Fruit fly (Drosophila melanogaster): ENCODE data around the gene stg.
A peak's percentile ranks its signal among the peaks of the same experiment; 100 is the strongest.

stg gene

dm6 chr3R:29255166-29255962 is at the start of gene stg:
TSS of gene stg (minus strand) at chr3R:29255800.
- peak; percentile 33 for TF ChIP-seq CG17801 (GFP tag; optimal IDR thresholded peaks at IDR 0.05; ENCODE audit: partially characterized antibody)

dm6 chr3R:29304094-29304493 is 48.5 kb upstream of the stg start:
- TF ChIP-seq CG17801 (GFP tag; optimal IDR thresholded peaks at IDR 0.05; ENCODE audit: partially characterized antibody): no peak

DNA sequence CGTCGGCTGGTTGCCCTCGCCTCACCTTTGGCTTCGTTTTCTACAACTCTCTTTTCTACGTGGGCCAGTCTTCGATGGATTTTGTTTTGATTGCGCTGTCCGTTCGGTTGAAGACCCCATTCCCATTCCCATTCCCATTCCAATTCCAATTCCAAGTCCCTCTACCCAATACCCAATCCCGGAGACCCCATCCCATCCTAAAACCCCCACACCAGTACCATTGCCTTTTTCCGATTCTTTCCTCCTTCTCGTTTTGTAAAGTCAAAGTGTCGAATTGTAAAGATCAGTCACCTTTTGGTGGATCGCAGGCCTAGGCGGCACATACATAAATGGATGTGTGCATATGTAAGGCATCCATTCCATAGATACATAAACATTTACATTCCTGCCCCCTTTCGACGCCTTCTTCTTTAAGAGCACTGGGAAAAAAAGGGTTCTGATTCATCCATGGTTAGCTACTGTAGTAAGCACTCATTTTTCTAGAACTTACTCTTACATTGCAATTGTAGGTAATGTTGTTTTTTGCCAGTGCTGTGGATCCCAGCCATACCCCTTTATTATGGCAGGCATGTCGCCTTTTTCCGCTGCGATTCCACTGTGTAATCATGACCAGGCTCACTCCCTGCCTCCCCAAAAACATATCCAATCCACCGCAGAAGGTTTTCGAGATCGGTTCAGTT is 44.3 kb upstream of the stg start:
- TF ChIP-seq CG17801 (GFP tag; optimal IDR thresholded peaks at IDR 0.05; ENCODE audit: partially characterized antibody): no peak

- no peak for TF ChIP-seq CG17801 (GFP tag; optimal IDR thresholded peaks at IDR 0.05; ENCODE audit: partially characterized antibody)
Observed at dm6 chr3R:29297815-29298214, 42.2 kb upstream of the stg start.

dm6 chr3R:29297080-29297479 is 41.5 kb upstream of the stg start, which contains the start of gene CG14506:
TSS of gene CG14506 (minus strand) at chr3R:29297180.
- no peak for TF ChIP-seq CG17801 (GFP tag; optimal IDR thresholded peaks at IDR 0.05; ENCODE audit: partially characterized antibody)

DNA sequence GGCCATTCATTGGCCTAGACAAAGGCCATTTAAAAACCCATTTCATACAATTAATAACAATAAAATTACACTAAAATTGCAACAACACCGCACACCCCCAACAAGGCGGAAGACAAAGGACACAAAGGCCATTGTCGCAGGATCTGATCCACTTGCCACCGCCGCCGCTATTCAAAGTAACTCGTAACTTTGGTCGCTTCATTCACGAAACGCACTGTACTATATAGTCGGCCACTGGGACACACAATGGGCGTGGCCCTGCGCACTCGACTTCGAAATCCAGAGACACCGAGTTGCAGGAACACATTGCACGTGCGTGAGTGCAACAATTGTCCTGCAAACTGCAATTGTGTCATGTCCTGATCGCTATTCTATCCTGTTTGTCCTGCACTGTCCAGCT is 37.9 kb upstream of the stg start:
- TF ChIP-seq CG17801 (GFP tag; optimal IDR thresholded peaks at IDR 0.05; ENCODE audit: partially characterized antibody): no peak

dm6 chr3R:29291932-29292331 is 36.3 kb upstream of the stg start:
- no peak for TF ChIP-seq CG17801 (GFP tag; optimal IDR thresholded peaks at IDR 0.05; ENCODE audit: partially characterized antibody)

DNA sequence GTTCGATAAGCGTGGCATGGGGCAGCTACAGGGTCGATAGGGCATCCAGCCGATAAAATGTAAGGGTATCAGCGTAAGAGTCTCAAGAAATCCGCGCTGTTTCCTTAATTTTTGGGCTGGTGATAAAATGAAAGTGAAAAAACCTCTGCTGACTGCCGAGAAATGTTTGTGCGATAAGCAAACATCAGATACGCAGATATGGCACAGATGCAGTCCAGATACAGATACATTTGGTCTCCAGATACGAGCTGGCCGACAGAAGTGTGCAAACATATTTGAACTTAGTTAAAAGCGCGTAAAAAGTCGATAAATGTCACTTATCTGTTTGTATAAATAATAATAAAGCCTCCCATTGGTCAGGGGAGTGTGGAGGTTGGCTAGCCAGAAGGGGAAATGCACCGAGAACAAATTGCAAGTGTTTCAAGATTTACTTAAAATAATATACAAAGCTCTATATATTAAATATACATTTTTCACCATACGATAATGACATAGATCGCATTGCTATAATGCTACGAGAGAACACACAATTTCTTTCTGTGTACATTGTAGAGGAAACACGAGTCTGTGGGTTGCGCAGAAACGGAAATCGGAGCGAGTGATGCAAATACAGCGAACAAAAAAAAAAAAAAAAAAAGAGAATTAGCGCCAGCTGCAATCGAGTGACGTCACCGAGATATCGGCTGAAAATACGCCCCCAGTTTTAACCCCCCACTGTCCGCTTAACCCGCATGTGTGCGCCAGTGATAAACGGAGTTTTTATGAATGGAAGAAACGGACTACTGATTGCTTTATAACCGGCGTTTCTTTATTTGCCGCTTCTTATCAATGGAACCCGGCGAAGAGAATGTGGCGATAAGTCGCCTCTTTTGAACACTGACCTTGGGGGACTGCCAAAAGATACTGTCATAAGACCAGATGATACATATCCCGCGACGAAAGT is 35.3 kb upstream of the stg start:
- no peak for TF ChIP-seq CG17801 (GFP tag; optimal IDR thresholded peaks at IDR 0.05; ENCODE audit: partially characterized antibody)

- no peak for TF ChIP-seq CG17801 (GFP tag; optimal IDR thresholded peaks at IDR 0.05; ENCODE audit: partially characterized antibody)
Observed at dm6 chr3R:29287320-29287957, 31.8 kb upstream of the stg start.

DNA sequence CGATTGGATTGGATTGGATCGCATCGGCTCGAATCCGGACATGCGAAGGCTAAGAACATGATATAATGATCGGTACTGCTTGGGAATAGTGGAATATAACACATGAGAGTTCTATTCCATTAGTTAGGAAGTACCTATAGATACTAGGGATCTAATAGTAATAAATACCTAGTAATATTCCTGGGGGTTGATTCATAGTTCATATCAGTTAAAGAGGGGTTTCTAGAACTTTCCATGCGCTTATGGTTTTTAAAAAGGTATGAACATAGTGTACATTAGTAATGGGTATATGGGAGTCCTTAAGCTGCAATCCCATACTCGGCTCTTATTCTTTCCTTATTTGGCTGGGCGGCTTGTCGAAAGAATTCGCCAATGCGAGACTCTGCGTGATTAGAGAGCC is 28.7 kb upstream of the stg start:
- TF ChIP-seq CG17801 (GFP tag; optimal IDR thresholded peaks at IDR 0.05; ENCODE audit: partially characterized antibody): no peak

- no peak for TF ChIP-seq CG17801 (GFP tag; optimal IDR thresholded peaks at IDR 0.05; ENCODE audit: partially characterized antibody)
Observed at dm6 chr3R:29282939-29283616, 27.5 kb upstream of the stg start.

DNA sequence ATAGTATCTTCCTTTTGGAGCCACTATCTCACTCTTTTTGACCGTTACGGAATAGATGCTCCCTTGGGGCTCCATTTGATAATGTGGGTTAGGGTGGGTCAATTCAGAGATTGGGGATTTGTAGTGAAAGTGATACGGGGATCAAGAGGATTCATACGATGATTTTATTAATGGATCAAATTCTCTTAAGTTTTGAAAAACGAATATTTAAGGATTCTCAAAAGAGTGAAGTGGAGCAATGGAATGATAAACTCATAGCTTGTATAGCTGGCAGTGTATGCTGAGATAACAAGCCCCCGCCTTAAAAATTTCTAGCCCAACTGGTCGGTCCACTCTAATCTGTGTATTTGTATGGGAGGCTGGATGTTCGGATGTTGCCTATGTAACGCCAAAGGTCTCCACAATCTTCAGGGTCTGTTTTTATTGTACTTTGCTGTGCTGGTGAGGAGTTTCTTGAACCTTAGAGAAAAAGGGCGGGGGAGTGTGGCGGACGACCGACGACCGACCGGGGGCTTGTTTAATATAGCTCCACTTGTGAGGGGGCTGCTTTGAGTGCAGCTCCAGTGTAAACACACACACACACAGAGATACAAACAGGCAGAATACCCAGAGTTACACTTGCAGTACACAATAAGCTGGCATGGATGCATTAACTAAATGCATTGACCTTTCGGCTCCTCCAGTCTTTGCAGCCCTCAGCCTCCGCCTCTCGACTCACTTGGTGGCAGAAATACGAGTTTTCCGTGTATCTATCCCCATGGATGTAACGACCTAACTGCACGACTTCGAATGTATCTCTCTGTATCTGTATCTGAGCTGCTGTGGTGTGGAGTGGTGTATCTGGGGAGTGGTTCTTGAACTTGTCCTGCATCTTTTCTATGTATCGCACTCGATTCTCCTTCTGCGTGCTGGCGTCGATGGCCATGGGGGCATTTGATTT is 25.3 kb upstream of the stg start:
- no peak for TF ChIP-seq CG17801 (GFP tag; optimal IDR thresholded peaks at IDR 0.05; ENCODE audit: partially characterized antibody)

DNA sequence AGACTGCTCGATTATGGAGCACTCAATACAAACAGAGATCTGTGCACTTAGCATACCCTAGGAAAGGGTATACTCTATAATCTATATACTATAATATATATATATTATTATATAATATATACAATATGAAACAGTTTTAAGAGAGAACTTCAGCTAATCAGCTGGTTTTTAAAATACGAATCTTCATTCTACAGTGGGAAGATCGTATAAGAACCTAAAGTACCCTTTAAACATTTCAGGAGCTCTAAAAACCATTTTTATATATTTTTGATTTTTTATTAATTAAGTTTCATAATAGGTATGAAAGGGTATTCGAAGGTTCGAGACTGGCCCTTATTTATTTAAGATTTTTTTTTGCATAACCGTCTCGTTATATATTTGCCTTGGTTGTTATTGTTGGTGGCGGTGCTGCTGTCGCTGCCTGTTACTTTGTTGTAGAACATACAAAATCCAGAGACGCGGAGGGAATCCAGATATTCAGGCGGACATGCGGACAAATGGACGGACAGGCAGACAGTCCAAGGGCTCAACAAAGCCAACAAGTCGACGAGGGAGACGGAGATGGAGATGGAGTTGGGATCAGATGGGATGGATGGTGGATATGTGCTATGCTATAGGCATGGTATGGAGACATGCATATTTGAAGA is 24.1 kb upstream of the stg start:
- TF ChIP-seq CG17801 (GFP tag; optimal IDR thresholded peaks at IDR 0.05; ENCODE audit: partially characterized antibody): no peak
